Worm (Caenorhabditis elegans): ENCODE results near the gene srw-76.

ce11 chrV:16640366-16640765, 2.3 kb upstream of the srw-76 start:
- no peak for TF ChIP-seq klf-2 (GFP tag; conservative IDR thresholded peaks at IDR 0.05)
- TF ChIP-seq ref-1 (GFP tag; conservative IDR thresholded peaks at IDR 0.05): no peak
- no peak for TF ChIP-seq cog-1 (tag; optimal IDR thresholded peaks at IDR 0.05)
- no peak for TF ChIP-seq T22C8.4 (GFP tag; IDR thresholded peaks at IDR 0.05)
- no peak for TF ChIP-seq ztf-23 (GFP tag; IDR thresholded peaks at IDR 0.05)

Data from whole organism, midembryonic.